Fruit fly (Drosophila melanogaster) whole organism: ENCODE measurements around the gene Ice2.
A peak's percentile ranks its signal among the peaks of the same experiment; 100 is the strongest.

Experiments used
- CG8478 ChIP-seq: fragments of >200 bp; optimal IDR thresholded peaks from 2 replicates; lab custom pipeline; 2018; ENCODE audit warnings: inconsistent platforms
- Dll ChIP-seq: fragments of >200 bp; optimal IDR thresholded peaks from 2 replicates; lab custom pipeline; 2017
- EcR ChIP-seq, 2 experiments: fragments of >200 bp; optimal IDR thresholded peaks; 2 replicates each; lab custom pipeline; 2017; ENCODE audit warnings: missing biosample characterization in 2 of 2, missing genetic modification characterization in 2 of 2, missing genetic modification reagents in 2 of 2
- pan ChIP-seq: fragments of >200 bp; optimal IDR thresholded peaks from 2 replicates; lab custom pipeline; 2017
- psq ChIP-seq: fragments of >200 bp; optimal IDR thresholded peaks from 2 replicates; lab custom pipeline; 2017
- usp ChIP-seq: fragments of >200 bp; optimal IDR thresholded peaks from 2 replicates; lab custom pipeline; 2017; ENCODE audit warnings: missing biosample characterization, missing genetic modification characterization, mixed read lengths

Gene Ice2

dm6 chr3R:21097160-21097559 is 32.9 kb upstream of the Ice2 start:
- TF ChIP-seq psq (no peak), EcR (GFP tag; optimal IDR thresholded peaks at IDR 0.05; lab: Kevin White, UChicago) (no peak)

DNA sequence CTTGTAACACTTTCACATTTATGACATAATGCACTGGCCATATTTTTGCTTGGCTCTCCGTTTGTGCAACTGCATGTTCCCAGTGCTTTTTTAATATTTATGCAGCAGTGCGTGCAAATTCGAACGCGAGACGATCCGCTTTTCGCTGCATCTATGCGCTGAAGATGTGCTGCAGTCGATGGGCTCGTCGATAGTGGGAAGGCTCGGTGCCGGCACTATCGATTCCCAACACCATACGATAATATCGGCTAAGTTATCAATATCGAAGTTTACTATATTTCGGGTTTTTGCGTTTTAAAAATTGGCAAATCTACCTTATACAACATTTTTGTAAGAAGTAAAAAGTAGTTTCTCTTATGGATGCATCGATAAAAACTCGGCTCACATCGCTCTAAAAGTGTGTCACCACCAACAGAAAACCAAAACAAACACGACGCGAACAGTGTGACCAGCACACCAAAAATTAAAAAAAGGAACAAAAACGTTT is 32.3 kb upstream of the Ice2 start, which contains the start of gene RhoGAP93B:
TSS of gene RhoGAP93B (minus strand) at position 197 of the 487 bp plus-strand sequence.
- no peak for TF ChIP-seq pan
- TF ChIP-seq Dll (lab: Kevin White, UChicago) = no peak
- no peak for TF ChIP-seq EcR (GFP tag; optimal IDR thresholded peaks at IDR 0.05; lab: Kevin White, UChicago)
- no peak for TF ChIP-seq psq
- TF ChIP-seq CG8478 (lab: Kevin White, UChicago) = no peak

DNA sequence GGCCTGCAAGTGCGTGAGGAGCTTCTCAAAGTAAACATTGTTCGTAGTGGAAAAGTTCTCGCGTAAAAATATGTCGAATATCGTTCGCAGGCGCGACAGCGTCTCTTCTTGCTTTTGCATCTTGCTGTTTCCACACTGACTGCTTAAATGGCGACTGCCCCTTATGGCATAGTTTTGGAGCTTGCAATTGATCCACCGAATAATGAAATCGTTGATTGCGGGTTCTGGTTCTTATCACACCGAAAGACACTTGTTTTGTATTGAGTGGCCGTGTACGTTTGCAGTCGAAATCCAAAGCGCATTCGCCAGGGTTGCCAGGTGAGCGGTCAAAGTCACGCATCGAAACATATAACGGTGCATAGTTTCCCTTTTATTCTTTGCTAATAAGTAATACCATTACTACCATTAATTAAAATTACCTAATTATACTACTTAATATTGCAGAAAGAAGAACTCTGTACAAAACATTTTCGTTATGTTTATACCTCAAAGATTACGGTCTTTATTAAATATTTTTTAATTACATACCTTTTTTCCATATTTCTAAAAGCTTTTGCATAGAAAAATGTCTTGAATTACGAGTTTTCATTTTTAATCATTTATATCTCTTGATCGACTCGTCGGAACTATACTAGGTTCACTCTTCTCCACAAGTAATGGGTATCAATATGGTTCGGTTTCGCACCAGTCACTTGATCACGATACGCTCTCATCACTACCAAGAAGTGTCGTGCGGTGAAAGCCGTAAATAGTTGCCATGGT is 28.4 kb upstream of the Ice2 start, which contains the start of the genes CG7044 and Tbc1d22:
TSS of gene CG7044 (minus strand) at position 266 of the 762 bp plus-strand sequence.
TSS of gene Tbc1d22 (plus strand) at position 747 of the 762 bp plus-strand sequence.
- no peak for TF ChIP-seq psq
- peak; percentile 89 for TF ChIP-seq pan

- TF ChIP-seq pan = no peak
- no peak for TF ChIP-seq psq
- no peak for TF ChIP-seq CG8478 (lab: Kevin White, UChicago)
- TF ChIP-seq EcR (GFP tag; optimal IDR thresholded peaks at IDR 0.05; lab: Kevin White, UChicago) = no peak
- TF ChIP-seq usp (GFP tag; lab: Kevin White, UChicago) = no peak
- TF ChIP-seq Dll (lab: Kevin White, UChicago) = no peak
These were observed 27.5 kb upstream of the Ice2 start for dm6 chr3R:21102477-21102876.

- TF ChIP-seq usp (GFP tag; lab: Kevin White, UChicago) = no peak
- TF ChIP-seq pan = no peak
- no peak for TF ChIP-seq EcR (GFP tag; optimal IDR thresholded peaks at IDR 0.05; lab: Kevin White, UChicago)
- no peak for TF ChIP-seq CG8478 (lab: Kevin White, UChicago)
- TF ChIP-seq psq = no peak
- no peak for TF ChIP-seq Dll (lab: Kevin White, UChicago)
These were observed 22.0 kb upstream of the Ice2 start, which contains the start of the genes Sec15 and rtet for dm6 chr3R:21107907-21108591. TSS of gene Sec15 (minus strand) at chr3R:21107972. TSS of gene rtet (plus strand) at chr3R:21108446.

dm6 chr3R:21109712-21110111 is 20.3 kb upstream of the Ice2 start:
- TF ChIP-seq Dll (lab: Kevin White, UChicago) (no peak), EcR (GFP tag; optimal IDR thresholded peaks at IDR 0.05; lab: Kevin White, UChicago) (no peak), pan (no peak), usp (GFP tag; lab: Kevin White, UChicago) (no peak), psq (no peak), CG8478 (lab: Kevin White, UChicago) (no peak)

DNA sequence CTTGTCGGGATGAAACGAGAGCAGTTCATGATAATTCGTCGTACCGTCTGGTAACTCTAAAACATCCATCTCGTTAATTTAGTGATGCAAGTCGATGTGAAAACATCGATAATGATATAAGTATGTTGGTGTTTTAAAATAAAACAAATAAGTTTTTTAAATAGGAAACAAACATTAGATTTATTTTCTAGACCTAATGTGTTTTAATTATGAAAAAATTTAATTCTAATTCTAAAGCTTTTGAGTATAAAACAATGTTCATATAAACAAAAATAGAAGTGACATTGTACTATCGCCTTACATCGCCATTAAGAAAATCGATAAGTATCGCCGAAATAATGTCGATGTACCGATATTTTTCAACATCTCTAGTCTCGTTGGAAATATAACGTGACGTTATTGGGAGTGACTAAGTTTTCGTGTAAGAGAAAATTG is 19.0 kb upstream of the Ice2 start, which contains the start of gene Rab11:
TSS of gene Rab11 (plus strand) at position 363 of the 435 bp plus-strand sequence.
- no peak for TF ChIP-seq CG8478 (lab: Kevin White, UChicago)

DNA sequence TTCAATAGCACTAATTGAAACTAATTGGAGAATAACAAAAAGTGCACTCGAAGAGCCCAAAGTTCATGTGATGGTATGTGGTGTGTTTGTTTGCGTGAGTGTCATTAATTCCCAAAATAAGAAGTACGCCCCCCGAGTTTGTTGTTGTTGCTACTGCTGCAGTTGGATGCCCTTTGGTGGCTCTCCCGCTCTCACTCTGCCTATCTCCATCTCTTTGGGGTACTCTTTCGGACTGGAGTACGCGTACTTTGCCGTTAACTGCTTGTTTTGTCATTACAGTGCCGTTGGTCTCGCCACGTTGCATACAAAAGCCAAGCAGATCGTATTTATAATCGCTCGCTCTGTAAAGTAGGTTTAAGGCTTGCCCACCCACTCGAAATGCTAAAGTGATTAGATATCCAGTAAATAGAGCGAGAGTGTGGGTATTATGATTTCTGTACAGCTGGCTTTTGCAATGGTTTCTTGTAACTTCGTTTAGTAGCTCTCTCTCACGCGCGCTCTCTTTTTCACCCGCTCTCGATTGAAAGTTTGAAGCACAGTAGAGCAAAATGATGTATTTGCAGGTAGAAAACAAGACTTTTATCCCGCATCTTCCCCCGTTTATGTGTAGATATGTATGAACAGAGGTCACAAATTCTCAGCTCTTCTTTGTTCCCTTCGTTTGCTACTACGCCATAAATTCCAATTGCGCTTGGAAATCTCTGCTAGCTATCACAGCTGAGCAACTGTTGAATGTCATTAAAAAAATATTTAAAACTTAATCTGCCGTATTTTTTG is 17.9 kb upstream of the Ice2 start:
- TF ChIP-seq CG8478 (lab: Kevin White, UChicago) (no peak), EcR (GFP tag; optimal IDR thresholded peaks at IDR 0.05; lab: Kevin White, UChicago) (no peak), usp (GFP tag; lab: Kevin White, UChicago) (no peak), pan (no peak), Dll (lab: Kevin White, UChicago) (no peak), psq (no peak)

DNA sequence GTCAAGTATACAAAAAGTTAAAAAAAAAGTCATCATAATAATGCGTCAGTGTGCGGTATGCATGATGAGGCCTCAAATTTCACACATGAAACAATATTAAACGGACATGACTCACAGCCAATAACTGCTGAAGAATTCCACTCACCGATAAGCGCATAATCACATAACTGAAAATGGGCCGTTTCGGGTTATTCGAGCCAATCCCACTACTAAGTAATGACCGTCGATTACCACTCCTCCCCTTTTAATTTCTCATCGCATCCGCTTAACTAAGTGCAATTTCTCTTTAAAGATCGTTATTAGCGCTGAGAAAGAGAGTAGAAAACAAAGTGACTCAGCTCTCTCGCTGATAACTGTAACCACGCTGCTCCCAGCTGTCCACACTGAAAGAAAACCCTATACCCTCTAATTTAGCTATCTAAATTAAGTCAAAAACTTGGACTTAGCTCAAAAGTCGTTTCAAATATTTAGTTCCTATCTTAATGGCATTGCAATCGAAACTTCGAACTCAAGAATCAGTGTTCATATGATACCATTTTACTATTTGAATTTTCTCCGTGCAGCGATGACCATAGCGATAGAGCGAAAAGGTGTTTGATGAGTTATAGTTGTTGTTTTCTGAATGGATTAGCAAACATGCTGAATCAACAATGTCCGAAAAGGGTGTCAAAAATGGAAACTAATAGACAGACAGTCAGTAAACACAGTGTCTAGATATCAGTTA is 17.1 kb upstream of the Ice2 start:
- TF ChIP-seq CG8478 (lab: Kevin White, UChicago) (no peak), psq (no peak)

DNA sequence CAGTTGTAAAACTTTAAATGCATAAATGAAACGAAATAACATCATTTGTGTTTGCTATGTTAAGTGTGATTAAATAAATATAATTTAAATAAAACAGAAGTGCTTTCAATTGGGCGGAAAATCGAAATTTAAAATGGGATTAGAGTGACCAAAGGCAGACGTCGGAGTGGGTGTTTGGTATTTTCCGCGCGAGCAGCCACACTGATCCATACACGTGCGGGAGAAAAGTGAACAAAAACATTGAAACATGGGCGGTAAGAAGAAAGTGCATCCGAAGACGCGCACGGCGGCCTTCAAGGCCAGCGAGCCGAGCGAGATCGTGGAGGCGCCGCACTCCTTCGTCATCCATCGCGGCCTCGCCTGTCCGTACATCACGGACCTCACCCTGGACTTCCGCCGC is 14.0 kb upstream of the Ice2 start, which contains the start of gene ppan:
TSS of gene ppan (plus strand) at position 198 of the 400 bp plus-strand sequence.
- TF ChIP-seq Dll (lab: Kevin White, UChicago) (no peak), usp (GFP tag; lab: Kevin White, UChicago) (no peak), CG8478 (lab: Kevin White, UChicago) (no peak), EcR (GFP tag; optimal IDR thresholded peaks at IDR 0.05; lab: Kevin White, UChicago) (no peak), pan (no peak), psq (no peak)

- TF ChIP-seq usp (GFP tag; lab: Kevin White, UChicago) = no peak
- TF ChIP-seq Dll (lab: Kevin White, UChicago) = no peak
- no peak for TF ChIP-seq EcR (GFP tag; optimal IDR thresholded peaks at IDR 0.05; lab: Kevin White, UChicago)
- TF ChIP-seq psq = no peak
- no peak for TF ChIP-seq pan
- TF ChIP-seq CG8478 (lab: Kevin White, UChicago) = no peak
These were observed 11.2 kb upstream of the Ice2 start, which contains the start of gene Bdbt for dm6 chr3R:21118784-21119183. TSS of gene Bdbt (minus strand) at chr3R:21118856.
